Worm (Caenorhabditis elegans): ENCODE results near the gene cnc-1.

The cnc-1 gene

DNA sequence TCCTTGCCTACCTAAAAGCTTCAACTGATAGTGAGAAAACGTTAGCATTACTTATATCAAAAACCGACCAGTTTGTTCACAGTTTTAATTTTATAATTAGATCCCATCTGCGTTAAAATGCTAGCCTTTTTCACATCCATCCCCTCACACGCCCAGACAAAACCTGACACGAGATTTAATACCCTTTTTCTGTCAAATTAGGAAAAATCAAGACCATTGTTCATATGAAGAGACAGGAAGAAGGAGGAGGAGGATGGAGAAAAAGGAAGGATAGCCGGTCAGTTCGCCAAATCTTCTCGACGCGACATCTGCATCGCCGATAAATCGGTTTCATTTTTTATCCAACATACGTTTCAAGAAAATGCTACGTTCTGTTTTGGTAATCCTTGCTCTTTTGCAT, 3.6 kb upstream of the cnc-1 start, which contains the start of gene cnc-3:
Gene cnc-3 (plus strand): TSS at position 281 of the 400 bp plus-strand sequence.
- TF ChIP-seq fax-1 (tag; optimal IDR thresholded peaks at IDR 0.05): no peak
- TF ChIP-seq nhr-11 (tag; optimal IDR thresholded peaks at IDR 0.05): no peak
- TF ChIP-seq mec-3 (tag; optimal IDR thresholded peaks at IDR 0.05; ENCODE audit: borderline replicate concordance): no peak
- no peak for TF ChIP-seq nhr-232 (tag; optimal IDR thresholded peaks at IDR 0.05)

ce11 chrV:1447079-1447478, 3.0 kb upstream of the cnc-1 start, which contains the start of gene cnc-4:
TSS of gene cnc-4 (plus strand) at chrV:1447195.
- no peak for TF ChIP-seq pat-9 (tag; optimal IDR thresholded peaks at IDR 0.05)
- TF ChIP-seq zip-5 (tag; optimal IDR thresholded peaks at IDR 0.05): no peak
- TF ChIP-seq ceh-30 (tag; optimal IDR thresholded peaks at IDR 0.05): no peak
- no peak for TF ChIP-seq ama-1 (optimal IDR thresholded peaks at IDR 0.05)
- TF ChIP-seq fkh-10 (GFP tag; optimal IDR thresholded peaks at IDR 0.05): no peak
- no peak for TF ChIP-seq K02D7.2 (tag; optimal IDR thresholded peaks at IDR 0.05)
- TF ChIP-seq hlh-8 (tag; optimal IDR thresholded peaks at IDR 0.05): no peak
- no peak for TF ChIP-seq lin-11 (tag; optimal IDR thresholded peaks at IDR 0.05)
- no peak for TF ChIP-seq ref-2 (tag; optimal IDR thresholded peaks at IDR 0.05)
- no peak for TF ChIP-seq ahr-1 (tag; optimal IDR thresholded peaks at IDR 0.05)
- no peak for TF ChIP-seq madf-2 (tag; optimal IDR thresholded peaks at IDR 0.05)
- TF ChIP-seq C08G9.2 (tag; optimal IDR thresholded peaks at IDR 0.05): no peak
- TF ChIP-seq ceh-19 (GFP tag; optimal IDR thresholded peaks at IDR 0.05): no peak
- TF ChIP-seq F13H6.1 (tag; optimal IDR thresholded peaks at IDR 0.05): no peak
- TF ChIP-seq ceh-18 (tag; optimal IDR thresholded peaks at IDR 0.05): no peak
- no peak for TF ChIP-seq fkh-6 (tag; optimal IDR thresholded peaks at IDR 0.05)

DNA sequence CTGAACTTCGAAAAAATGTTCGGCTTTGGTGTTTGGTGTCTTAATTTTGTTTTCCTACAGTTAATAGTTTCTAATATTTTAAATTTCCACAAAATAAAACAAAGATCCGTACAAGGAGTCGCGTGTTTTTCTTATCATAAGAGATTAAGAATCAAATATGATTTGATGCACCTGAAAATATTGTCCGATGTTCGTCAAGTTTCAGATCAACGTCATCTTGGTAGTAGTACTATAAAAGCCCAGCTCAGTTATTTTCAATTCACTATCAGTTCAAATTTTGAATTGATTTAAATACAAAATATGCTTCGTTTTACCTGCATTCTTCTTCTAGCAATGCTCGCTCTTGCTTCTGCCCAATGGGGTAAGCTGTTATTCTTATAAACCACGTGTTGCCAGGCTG, 1.0 kb upstream of the cnc-1 start, which contains the start of gene cnc-5:
Gene cnc-5 (plus strand): TSS at position 301 of the 400 bp plus-strand sequence.
- TF ChIP-seq unc-3 (GFP tag; conservative IDR thresholded peaks at IDR 0.05) (no peak), unc-3 (tag; optimal IDR thresholded peaks at IDR 0.05) (no peak), Y22D7AL.16 (tag; optimal IDR thresholded peaks at IDR 0.05) (no peak), zip-5 (tag; optimal IDR thresholded peaks at IDR 0.05) (no peak), K02D7.2 (tag; optimal IDR thresholded peaks at IDR 0.05) (no peak), ceh-30 (tag; optimal IDR thresholded peaks at IDR 0.05) (no peak), fkh-6 (tag; optimal IDR thresholded peaks at IDR 0.05) (no peak), madf-2 (tag; optimal IDR thresholded peaks at IDR 0.05) (no peak)

ce11 chrV:1442042-1442441, 2.0 kb downstream of the cnc-1 start, which contains the start of gene cnc-11:
TSS of gene cnc-11 (plus strand) at chrV:1442342.
- no peak for TF ChIP-seq zip-5 (tag; optimal IDR thresholded peaks at IDR 0.05)
- no peak for TF ChIP-seq hlh-6 (tag; optimal IDR thresholded peaks at IDR 0.05)
- TF ChIP-seq hlh-8 (tag; optimal IDR thresholded peaks at IDR 0.05): no peak
- TF ChIP-seq ceh-22 (tag; optimal IDR thresholded peaks at IDR 0.05): no peak
- TF ChIP-seq ceh-30 (tag; optimal IDR thresholded peaks at IDR 0.05): no peak
- no peak for TF ChIP-seq ceh-9 (tag; optimal IDR thresholded peaks at IDR 0.05)
- no peak for TF ChIP-seq K02D7.2 (tag; optimal IDR thresholded peaks at IDR 0.05)
- TF ChIP-seq ceh-34 (tag; optimal IDR thresholded peaks at IDR 0.05): no peak
- TF ChIP-seq ceh-2 (tag; optimal IDR thresholded peaks at IDR 0.05): no peak
- TF ChIP-seq unc-42 (tag; optimal IDR thresholded peaks at IDR 0.05): no peak
- TF ChIP-seq tbx-7 (tag; optimal IDR thresholded peaks at IDR 0.05): no peak
- no peak for TF ChIP-seq sdc-2 (tag; optimal IDR thresholded peaks at IDR 0.05)
- TF ChIP-seq T23F11.4 (GFP tag; optimal IDR thresholded peaks at IDR 0.05): no peak
- TF ChIP-seq ama-1 (optimal IDR thresholded peaks at IDR 0.05): no peak
- TF ChIP-seq pqm-1 (tag; optimal IDR thresholded peaks at IDR 0.05): no peak

DNA sequence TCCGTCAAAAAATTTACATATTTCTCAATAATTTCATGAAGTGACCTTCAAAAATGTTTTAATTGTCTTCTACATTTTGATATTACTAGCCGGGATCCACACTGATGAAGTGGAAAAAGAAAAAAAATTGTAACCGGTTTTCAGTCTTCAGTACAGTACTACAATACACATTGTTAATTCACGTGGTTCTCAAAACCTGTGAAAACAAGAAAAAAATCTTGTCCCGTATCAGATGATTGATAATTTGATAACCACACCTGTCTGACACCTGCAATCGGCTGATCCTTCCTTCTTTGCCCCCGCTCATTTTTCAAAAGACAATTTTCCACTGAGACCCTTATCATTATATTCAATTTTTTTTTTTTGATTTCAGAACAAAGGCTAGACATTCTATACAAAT, 5.2 kb downstream of the cnc-1 start, which contains the start of gene R09B5.11:
Gene R09B5.11 (plus strand): TSS at position 374 of the 400 bp plus-strand sequence.
- TF ChIP-seq syd-9 (tag; optimal IDR thresholded peaks at IDR 0.05) (no peak), unc-55 (GFP tag; optimal IDR thresholded peaks at IDR 0.05) (no peak), ref-2 (tag; optimal IDR thresholded peaks at IDR 0.05) (no peak), pqm-1 (tag; optimal IDR thresholded peaks at IDR 0.05) (no peak), ceh-48 (tag; optimal IDR thresholded peaks at IDR 0.05) (no peak), hlh-8 (tag; optimal IDR thresholded peaks at IDR 0.05) (no peak), Y22D7AL.16 (tag; optimal IDR thresholded peaks at IDR 0.05) (no peak), ceh-19 (GFP tag; optimal IDR thresholded peaks at IDR 0.05) (no peak), nhr-11 (tag; optimal IDR thresholded peaks at IDR 0.05) (no peak), ahr-1 (tag; optimal IDR thresholded peaks at IDR 0.05) (no peak), ceh-30 (tag; optimal IDR thresholded peaks at IDR 0.05) (no peak), ztf-16 (tag; optimal IDR thresholded peaks at IDR 0.05) (no peak), ceh-14 (tag; optimal IDR thresholded peaks at IDR 0.05) (no peak), elt-4 (tag; optimal IDR thresholded peaks at IDR 0.05) (no peak), sox-2 (GFP tag; IDR thresholded peaks at IDR 0.05) (no peak), rnt-1 (tag; optimal IDR thresholded peaks at IDR 0.05) (no peak), mec-3 (tag; optimal IDR thresholded peaks at IDR 0.05; ENCODE audit: borderline replicate concordance) (no peak), ceh-34 (tag; optimal IDR thresholded peaks at IDR 0.05) (no peak), pha-4 (tag; optimal IDR thresholded peaks at IDR 0.05) (no peak), lim-6 (tag; optimal IDR thresholded peaks at IDR 0.05) (no peak)

All from whole organism, late embryonic.